Fruit fly (Drosophila melanogaster): Measurements from ENCODE around the gene Hsp70Bc.
"Not testable (repeated sequence)": the region's sequence is repeated elsewhere in the genome, so short reads cannot be mapped to it uniquely, and the experiment has no call there.

dm6 chr3R:12502210-12502609 is 6.7 kb upstream of the Hsp70Bc start, which contains the start of gene Hsp70Bbb:
- not testable (repeated sequence) for TF ChIP-seq psq, h, Myc, insv, ttk, Sin3A (optimal IDR thresholded peaks at IDR 0.05)

Data from Kc167 (cell line).